Fruit fly (Drosophila melanogaster): ENCODE data around the gene CG2145.

DNA sequence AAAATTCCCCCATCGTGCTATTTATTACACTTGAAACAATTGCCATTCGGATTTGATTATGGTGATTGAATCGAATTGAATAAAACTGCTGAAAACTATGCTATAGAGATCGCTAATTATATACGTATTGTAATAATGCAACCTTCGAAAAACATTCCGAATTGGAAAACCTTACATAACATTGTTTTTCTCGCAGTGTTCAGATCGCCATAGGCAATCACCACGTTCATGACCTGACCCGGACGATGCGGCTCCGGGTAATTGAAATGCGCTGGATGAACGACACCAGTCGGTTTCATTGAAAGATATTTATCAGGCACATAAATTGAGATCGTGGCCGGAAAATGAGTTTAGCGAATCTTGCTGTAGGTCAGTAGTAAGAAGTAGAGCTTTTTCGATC is 44.4 kb upstream of the CG2145 start:
- TF ChIP-seq CTCF (optimal IDR thresholded peaks at IDR 0.05) (no peak), CG8478 (optimal IDR thresholded peaks at IDR 0.05) (no peak)

Measured in S2 (cell line).